Worm (Caenorhabditis elegans): Measurements from ENCODE around the gene rpa-1.

ce11 chrII:7631171-7631570 is 33.2 kb upstream of the rpa-1 start:
- TF ChIP-seq dmd-4 (tag; optimal IDR thresholded peaks at IDR 0.05; ENCODE audit: borderline replicate concordance) = no peak
- TF ChIP-seq madf-2 (tag; optimal IDR thresholded peaks at IDR 0.05) = no peak
- TF ChIP-seq Y22D7AL.16 (tag; optimal IDR thresholded peaks at IDR 0.05) = no peak
- no peak for TF ChIP-seq odd-2 (tag; optimal IDR thresholded peaks at IDR 0.05)
- TF ChIP-seq dve-1 (tag; optimal IDR thresholded peaks at IDR 0.05) = no peak
- no peak for TF ChIP-seq ceh-31 (tag; optimal IDR thresholded peaks at IDR 0.05)
- TF ChIP-seq lim-6 (tag; optimal IDR thresholded peaks at IDR 0.05) = no peak
- TF ChIP-seq fkh-10 (GFP tag; optimal IDR thresholded peaks at IDR 0.05) = no peak

All from whole organism, late embryonic.